Fruit fly (Drosophila melanogaster) whole organism, embryonic: ENCODE data around the gene CG3919.

Source experiments
- Aef1 ChIP-seq: fragments of 200-800 bp; sonication (Bioruptor generic); IDR thresholded peaks from 3 replicates; pipeline ENCODE4 v1.3.6; 2022; ENCODE audit warnings: missing biosample characterization, missing genetic modification characterization
- CG18262 ChIP-seq: fragments of 200-800 bp; optimal IDR thresholded peaks from 3 replicates; lab custom pipeline; 2019; ENCODE audit warnings: missing biosample characterization, mild to moderate bottlenecking, missing genetic modification characterization, moderate library complexity
- CG3163 ChIP-seq: fragments of 200-800 bp; sonication (Bioruptor generic); optimal IDR thresholded peaks from 3 replicates; lab custom pipeline; 2016; ENCODE audit warnings: missing biosample characterization, missing genetic modification characterization
- CG34224 ChIP-seq: fragments of 200-800 bp; sonication (Bioruptor generic); IDR thresholded peaks from 3 replicates; pipeline ENCODE4 v1.3.6; 2022; ENCODE audit warnings: missing biosample characterization, missing genetic modification characterization; ENCODE audit not compliant: partially characterized antibody
- CG8281 ChIP-seq: fragments of 200-800 bp; sonication (Bioruptor generic); optimal IDR thresholded peaks from 2 replicates; lab custom pipeline; 2018; ENCODE audit warnings: missing biosample characterization, mild to moderate bottlenecking, missing genetic modification characterization, moderate library complexity
- H2.0 ChIP-seq: fragments of 200-800 bp; sonication (Bioruptor generic); IDR thresholded peaks from 2 replicates; pipeline ENCODE4 v1.3.6; 2022; ENCODE audit warnings: missing biosample characterization, missing genetic modification characterization
- Usf ChIP-seq: fragments of 200-800 bp; sonication (Bioruptor generic); optimal IDR thresholded peaks from 2 replicates; lab custom pipeline; 2017; ENCODE audit warnings: missing genotype, missing biosample characterization, missing genetic modification characterization
- p53 ChIP-seq: fragments of 200-800 bp; sonication (Bioruptor generic); optimal IDR thresholded peaks from 2 replicates; lab custom pipeline; 2016; ENCODE audit warnings: missing biosample characterization, missing genetic modification characterization
- sob ChIP-seq: fragments of 200-800 bp; sonication (Bioruptor generic); IDR thresholded peaks from 2 replicates; pipeline ENCODE4 v1.3.6; 2022; ENCODE audit warnings: missing biosample characterization, missing genetic modification characterization
- wek ChIP-seq: fragments of 200-800 bp; sonication (Bioruptor generic); optimal IDR thresholded peaks from 3 replicates; lab custom pipeline; 2018; ENCODE audit warnings: missing biosample characterization, mild to moderate bottlenecking, missing genetic modification characterization, moderate library complexity

DNA sequence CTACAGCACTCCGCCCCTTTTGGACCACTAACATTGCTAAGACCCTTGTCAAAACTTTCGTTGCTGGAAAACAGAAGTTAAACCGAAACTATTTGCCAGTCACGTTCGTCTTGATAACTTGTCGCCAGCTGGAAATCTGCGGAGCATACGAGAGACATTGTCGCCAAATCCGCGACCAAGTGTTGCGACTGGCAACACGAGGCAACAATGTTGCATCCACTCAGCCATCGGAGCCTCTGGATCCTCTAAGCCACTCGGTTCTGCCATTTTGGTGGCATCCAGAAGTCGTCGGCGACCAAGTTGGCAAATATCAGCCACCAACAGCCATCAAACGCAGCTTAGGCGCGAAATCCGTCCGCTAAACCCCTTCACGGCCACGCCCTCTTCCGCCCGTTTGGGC, 34.6 kb upstream of the CG3919 start:
- TF ChIP-seq Usf (GFP tag; lab: Kevin White, UChicago) (no peak), Aef1 (GFP tag; lab: Robert Waterston, UW) (no peak), sob (GFP tag; lab: Robert Waterston, UW) (no peak), CG18262 (tag; lab: Kevin White, UChicago) (no peak), p53 (no peak), CG8281 (tag; lab: Kevin White, UChicago) (no peak), wek (GFP tag; lab: Kevin White, UChicago) (no peak), CG34224 (GFP tag; lab: Robert Waterston, UW) (no peak), H2.0 (GFP tag; lab: Robert Waterston, UW) (no peak), CG3163 (no peak)
